Fruit fly (Drosophila melanogaster): ENCODE data around the gene CG31633.

dm6 chr2L:6692048-6692447, 35.9 kb upstream of the CG31633 start:
- no peak for TF ChIP-seq woc (GFP tag; optimal IDR thresholded peaks at IDR 0.05)
- TF ChIP-seq sv (GFP tag; optimal IDR thresholded peaks at IDR 0.05), result no peak
- no peak for TF ChIP-seq Hr83 (GFP tag; optimal IDR thresholded peaks at IDR 0.05; ENCODE audit: poor library complexity, severe bottlenecking)
- no peak for TF ChIP-seq pan (optimal IDR thresholded peaks at IDR 0.05)
- no peak for TF ChIP-seq tai (GFP tag; optimal IDR thresholded peaks at IDR 0.05)
- TF ChIP-seq fru (GFP tag; optimal IDR thresholded peaks at IDR 0.05), result no peak
- no peak for TF ChIP-seq Myc (optimal IDR thresholded peaks at IDR 0.05)
- TF ChIP-seq Hnf4 (GFP tag; optimal IDR thresholded peaks at IDR 0.05), result no peak
- TF ChIP-seq CrebA (GFP tag; optimal IDR thresholded peaks at IDR 0.05; ENCODE audit: borderline replicate concordance), result no peak
- no peak for TF ChIP-seq lola (GFP tag; optimal IDR thresholded peaks at IDR 0.05)
- TF ChIP-seq usp (GFP tag; optimal IDR thresholded peaks at IDR 0.05), result no peak

Measured in whole organism, wandering third instar larva.